Worm (Caenorhabditis elegans): Measurements from ENCODE around the gene C50F7.3.

ce11 chrIV:7692451-7692850 is 39.7 kb upstream of the C50F7.3 start:
- TF ChIP-seq blmp-1 (tag; optimal IDR thresholded peaks at IDR 0.05; ENCODE audit: insufficient read depth): no peak
- TF ChIP-seq unc-62 (GFP tag; optimal IDR thresholded peaks at IDR 0.05): no peak
- no peak for TF ChIP-seq snpc-4 (tag; optimal IDR thresholded peaks at IDR 0.05)
- no peak for TF ChIP-seq skn-1 (tag; optimal IDR thresholded peaks at IDR 0.05)
- no peak for TF ChIP-seq ztf-4 (tag; optimal IDR thresholded peaks at IDR 0.05)
- no peak for TF ChIP-seq nhr-12 (tag; optimal IDR thresholded peaks at IDR 0.05)
- TF ChIP-seq ama-1 (optimal IDR thresholded peaks at IDR 0.05): no peak
